Worm (Caenorhabditis elegans): Measurements from ENCODE around the gene T21D12.11.

T21D12.11 gene

DNA sequence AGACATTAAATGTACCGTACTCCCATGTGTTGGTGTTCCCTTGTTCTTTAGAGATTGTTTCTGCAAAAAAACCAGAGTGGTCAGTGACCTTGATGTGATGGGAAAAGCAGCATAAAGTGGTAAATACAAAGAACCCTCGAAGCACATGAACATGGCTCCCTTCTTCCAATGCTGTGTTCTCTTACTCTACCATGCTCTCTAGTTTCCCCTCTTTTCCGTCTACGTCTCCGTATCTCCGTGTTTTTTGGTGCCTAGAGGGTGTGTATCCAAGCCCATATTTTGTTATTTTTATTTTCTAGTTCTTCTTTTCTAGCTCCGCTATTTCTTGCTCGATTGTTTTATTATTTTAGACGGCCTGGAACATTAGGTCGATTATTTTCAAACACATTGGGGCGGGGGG, 37.4 kb downstream of the T21D12.11 start (continued):
- no peak for TF ChIP-seq mep-1 (tag; optimal IDR thresholded peaks at IDR 0.05)
- TF ChIP-seq pha-4 (GFP tag; IDR thresholded peaks at IDR 0.05): peak; percentile 41; the same call in 1 of the 2 replicates
- TF ChIP-seq pha-4 (tag; optimal IDR thresholded peaks at IDR 0.05): no peak
- TF ChIP-seq R02D3.7 (tag; optimal IDR thresholded peaks at IDR 0.05): no peak
- no peak for TF ChIP-seq jun-1 (tag; optimal IDR thresholded peaks at IDR 0.05)
- no peak for TF ChIP-seq lin-1 (GFP tag; IDR thresholded peaks at IDR 0.05)
- no peak for TF ChIP-seq arid-1 (GFP tag; conservative IDR thresholded peaks at IDR 0.05)
- no peak for TF ChIP-seq spr-3 (GFP tag; optimal IDR thresholded peaks at IDR 0.05)
- TF ChIP-seq nhr-6 (tag; optimal IDR thresholded peaks at IDR 0.05): no peak
- TF ChIP-seq dmd-9 (GFP tag; IDR thresholded peaks at IDR 0.05): no peak
- TF ChIP-seq dpl-1 (GFP tag; optimal IDR thresholded peaks at IDR 0.05): no peak
- no peak for TF ChIP-seq ces-1 (GFP tag; optimal IDR thresholded peaks at IDR 0.05)
- TF ChIP-seq lin-13 (GFP tag; optimal IDR thresholded peaks at IDR 0.05): no peak
- TF ChIP-seq tag-97 (GFP tag; IDR thresholded peaks at IDR 0.05): no peak
- TF ChIP-seq F44E2.7 (GFP tag; IDR thresholded peaks at IDR 0.05): no peak
- TF ChIP-seq php-3 (GFP tag; IDR thresholded peaks at IDR 0.05): no peak
- no peak for TF ChIP-seq ceh-62 (tag; optimal IDR thresholded peaks at IDR 0.05)
- TF ChIP-seq Y48G9A.11 (GFP tag; IDR thresholded peaks at IDR 0.05): no peak
- TF ChIP-seq ceh-28 (tag; optimal IDR thresholded peaks at IDR 0.05): no peak
- peak; percentile 73 for TF ChIP-seq aha-1 (tag)
- TF ChIP-seq snpc-4 (tag; optimal IDR thresholded peaks at IDR 0.05): no peak
- 0 out of 2 replicates have a peak, but pooled peaks have one; percentile 15 for TF ChIP-seq hmg-1.1 (GFP tag; IDR thresholded peaks at IDR 0.05)
- no peak for TF ChIP-seq aly-2 (tag; optimal IDR thresholded peaks at IDR 0.05)
- peak; percentile 19 for TF ChIP-seq mes-2 (tag; optimal IDR thresholded peaks at IDR 0.05; ENCODE audit: poor library complexity, severe bottlenecking)
- TF ChIP-seq lin-39 (tag; optimal IDR thresholded peaks at IDR 0.05): no peak
- TF ChIP-seq lin-29 (GFP tag; IDR thresholded peaks at IDR 0.05): no peak
- 0 out of 2 replicates have a peak, but pooled peaks have one; percentile 10 for TF ChIP-seq nhr-41 (GFP tag; IDR thresholded peaks at IDR 0.05)
- TF ChIP-seq hlh-30 (tag; optimal IDR thresholded peaks at IDR 0.05; ENCODE audit: insufficient read depth): peak; percentile 54
- no peak for TF ChIP-seq snpc-1.2 (GFP tag; IDR thresholded peaks at IDR 0.05)
- no peak for TF ChIP-seq ZK546.5 (tag; optimal IDR thresholded peaks at IDR 0.05)
- TF ChIP-seq madf-5 (GFP tag; IDR thresholded peaks at IDR 0.05): no peak
- TF ChIP-seq rbr-2 (tag; optimal IDR thresholded peaks at IDR 0.05): no peak
- TF ChIP-seq fkh-10 (GFP tag; optimal IDR thresholded peaks at IDR 0.05): no peak
- TF ChIP-seq attf-4 (tag; optimal IDR thresholded peaks at IDR 0.05): no peak
- no peak for TF ChIP-seq set-16 (GFP tag; IDR thresholded peaks at IDR 0.05)

DNA sequence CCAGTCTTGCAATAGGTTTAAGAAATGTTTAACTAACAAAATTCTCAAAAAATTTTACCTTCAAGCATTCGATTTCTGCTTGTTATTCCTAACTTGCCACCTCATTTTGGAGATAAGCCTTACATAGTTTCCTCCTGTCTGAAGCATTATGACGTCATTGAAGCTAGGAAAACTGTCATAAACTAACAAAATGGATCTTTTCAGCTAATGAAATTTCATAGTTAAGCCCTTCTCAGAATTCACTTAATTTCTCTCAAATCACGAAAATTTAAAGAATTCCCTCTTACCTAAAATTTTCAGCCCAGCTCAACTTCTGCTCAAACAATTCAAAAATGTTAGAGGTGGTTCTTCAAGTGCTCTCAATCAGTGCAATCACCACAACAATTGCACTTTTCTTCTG, 38.0 kb downstream of the T21D12.11 start, which contains the start of gene swt-1:
swt-1 (plus strand) TSS at position 301 of the 400 bp plus-strand sequence.
- TF ChIP-seq ZK546.5 (tag; optimal IDR thresholded peaks at IDR 0.05): no peak
- no peak for TF ChIP-seq egl-27 (tag; optimal IDR thresholded peaks at IDR 0.05)
- no peak for TF ChIP-seq unc-39 (tag; optimal IDR thresholded peaks at IDR 0.05)
- TF ChIP-seq unc-130 (GFP tag; optimal IDR thresholded peaks at IDR 0.05): no peak
- no peak for TF ChIP-seq lsy-2 (tag; optimal IDR thresholded peaks at IDR 0.05)
- TF ChIP-seq rbr-2 (tag; optimal IDR thresholded peaks at IDR 0.05): no peak
- TF ChIP-seq snpc-4 (tag; optimal IDR thresholded peaks at IDR 0.05): no peak
- TF ChIP-seq mep-1 (tag; optimal IDR thresholded peaks at IDR 0.05): no peak
- TF ChIP-seq nhr-42 (GFP tag; IDR thresholded peaks at IDR 0.05): no peak
- TF ChIP-seq php-3 (GFP tag; IDR thresholded peaks at IDR 0.05): no peak
- no peak for TF ChIP-seq ctbp-1 (GFP tag; IDR thresholded peaks at IDR 0.05)
- no peak for TF ChIP-seq egl-43 (GFP tag; IDR thresholded peaks at IDR 0.05)
- no peak for TF ChIP-seq snpc-1.2 (GFP tag; IDR thresholded peaks at IDR 0.05)
- no peak for TF ChIP-seq fos-1 (tag; optimal IDR thresholded peaks at IDR 0.05)
- TF ChIP-seq mes-2 (tag; optimal IDR thresholded peaks at IDR 0.05; ENCODE audit: poor library complexity, severe bottlenecking): no peak
- no peak for TF ChIP-seq nhr-10 (tag; optimal IDR thresholded peaks at IDR 0.05)
- no peak for TF ChIP-seq lin-39 (tag; optimal IDR thresholded peaks at IDR 0.05)
- TF ChIP-seq daf-12 (tag; optimal IDR thresholded peaks at IDR 0.05): no peak
